Worm (Caenorhabditis elegans): ENCODE results near the gene M70.3.
"Not testable (repeated sequence)": the region's sequence is repeated elsewhere in the genome, so short reads cannot be mapped to it uniquely, and the experiment has no call there.

The M70.3 gene

ce11 chrIV:2216756-2217155 lies 25.5 kb downstream of the M70.3 start, which contains the start of gene T04C4.3:
TSS of gene T04C4.3 (minus strand) at chrIV:2216856.
- not testable (repeated sequence) for TF ChIP-seq sdz-38 (tag; optimal IDR thresholded peaks at IDR 0.05); F37B4.10 (GFP tag; IDR thresholded peaks at IDR 0.05); K12H6.12 (tag; optimal IDR thresholded peaks at IDR 0.05)

ce11 chrIV:2198741-2199140 lies 43.5 kb downstream of the M70.3 start, which contains the start of gene Y71G10AR.4:
TSS of gene Y71G10AR.4 (plus strand) at chrIV:2199041.
- no peak for TF ChIP-seq ztf-26 (tag; optimal IDR thresholded peaks at IDR 0.05)
- TF ChIP-seq dox-1 (GFP tag; IDR thresholded peaks at IDR 0.05), result no peak
- no peak for TF ChIP-seq aptf-3 (GFP tag; IDR thresholded peaks at IDR 0.05)
- no peak for TF ChIP-seq lsl-1 (GFP tag; optimal IDR thresholded peaks at IDR 0.05)
- TF ChIP-seq nfya-2 (GFP tag; IDR thresholded peaks at IDR 0.05), result no peak
- no peak for TF ChIP-seq nhr-120 (GFP tag; IDR thresholded peaks at IDR 0.05)
- TF ChIP-seq rcor-1 (GFP tag; IDR thresholded peaks at IDR 0.05), result no peak
- no peak for TF ChIP-seq F57C9.4 (tag; optimal IDR thresholded peaks at IDR 0.05)
- no peak for TF ChIP-seq ztf-18 (tag; optimal IDR thresholded peaks at IDR 0.05)
- TF ChIP-seq zfh-2 (GFP tag; conservative IDR thresholded peaks at IDR 0.05), result no peak
- TF ChIP-seq mel-28 (tag; optimal IDR thresholded peaks at IDR 0.05; ENCODE audit: borderline replicate concordance), result no peak
- TF ChIP-seq ccch-3 (GFP tag; optimal IDR thresholded peaks at IDR 0.05), result no peak
- TF ChIP-seq hlh-12 (tag; optimal IDR thresholded peaks at IDR 0.05), result no peak
- no peak for TF ChIP-seq snpc-4 (GFP tag; optimal IDR thresholded peaks at IDR 0.05)
- no peak for TF ChIP-seq snpc-4 (tag; optimal IDR thresholded peaks at IDR 0.05)
- no peak for TF ChIP-seq gei-17 (GFP tag; optimal IDR thresholded peaks at IDR 0.05)

- TF ChIP-seq hlh-12 (tag; optimal IDR thresholded peaks at IDR 0.05) (no peak), nhr-80 (tag; optimal IDR thresholded peaks at IDR 0.05) (no peak), cebp-1 (GFP tag; IDR thresholded peaks at IDR 0.05) (no peak), cebp-1 (tag; optimal IDR thresholded peaks at IDR 0.05) (no peak), Y56A3A.18 (GFP tag; IDR thresholded peaks at IDR 0.05) (no peak), Y53G8AR.9 (GFP tag; conservative IDR thresholded peaks at IDR 0.05) (no peak), akir-1 (GFP tag; optimal IDR thresholded peaks at IDR 0.05) (no peak), F49E8.2 (tag; optimal IDR thresholded peaks at IDR 0.05; ENCODE audit: insufficient read depth) (no peak), pbrm-1 (GFP tag; IDR thresholded peaks at IDR 0.05) (no peak), tbp1 (GFP tag; optimal IDR thresholded peaks at IDR 0.05) (no peak), snpc-4 (GFP tag; optimal IDR thresholded peaks at IDR 0.05) (no peak), snpc-4 (tag; optimal IDR thresholded peaks at IDR 0.05) (no peak), hmg-20 (GFP tag; IDR thresholded peaks at IDR 0.05) (no peak), chd-7 (tag; optimal IDR thresholded peaks at IDR 0.05) (no peak), nfya-1 (tag; optimal IDR thresholded peaks at IDR 0.05; ENCODE audit: borderline replicate concordance, insufficient read depth) (no peak), ztf-6 (GFP tag; IDR thresholded peaks at IDR 0.05) (no peak), lir-1 (GFP tag; conservative IDR thresholded peaks at IDR 0.05) (no peak), ztf-3 (GFP tag; optimal IDR thresholded peaks at IDR 0.05) (no peak)
Measured at ce11 chrIV:2195598-2195997, 46.7 kb downstream of the M70.3 start.

ce11 chrIV:2193558-2193957 lies 48.7 kb downstream of the M70.3 start:
- no peak for TF ChIP-seq F23B12.7 (tag; optimal IDR thresholded peaks at IDR 0.05; ENCODE audit: insufficient read depth)
- TF ChIP-seq attf-3 (GFP tag; conservative IDR thresholded peaks at IDR 0.05), result no peak
- no peak for TF ChIP-seq hmg-1.2 (GFP tag; IDR thresholded peaks at IDR 0.05)
- no peak for TF ChIP-seq hlh-12 (tag; optimal IDR thresholded peaks at IDR 0.05)
- TF ChIP-seq B0336.3 (GFP tag; IDR thresholded peaks at IDR 0.05), result no peak
- no peak for TF ChIP-seq mel-28 (tag; optimal IDR thresholded peaks at IDR 0.05; ENCODE audit: borderline replicate concordance)
- TF ChIP-seq ZK185.1 (tag; optimal IDR thresholded peaks at IDR 0.05; ENCODE audit: poor library complexity, severe bottlenecking), result no peak
- TF ChIP-seq bed-2 (GFP tag; IDR thresholded peaks at IDR 0.05), result no peak
- TF ChIP-seq rec-8 (tag; optimal IDR thresholded peaks at IDR 0.05), result no peak
- TF ChIP-seq nhr-27 (tag; optimal IDR thresholded peaks at IDR 0.05), result no peak
- no peak for TF ChIP-seq cebp-1 (GFP tag; IDR thresholded peaks at IDR 0.05)
- TF ChIP-seq cebp-1 (tag; optimal IDR thresholded peaks at IDR 0.05), result no peak
- no peak for TF ChIP-seq F37B4.10 (GFP tag; IDR thresholded peaks at IDR 0.05)
